Worm (Caenorhabditis elegans): ENCODE data around the gene srd-26.

The srd-26 gene

ce11 chrV:14160698-14161097 lies 2.1 kb downstream of the srd-26 start, which contains the start of gene cest-1.2:
TSS of gene cest-1.2 (minus strand) at chrV:14160862.
- TF ChIP-seq hrde-1 (tag; optimal IDR thresholded peaks at IDR 0.05; ENCODE audit: borderline replicate concordance) (no peak), ztf-22 (GFP tag; optimal IDR thresholded peaks at IDR 0.05) (no peak), nhr-80 (tag; optimal IDR thresholded peaks at IDR 0.05) (peak; percentile 38)

ce11 chrV:14156468-14156867 lies 6.3 kb downstream of the srd-26 start, which contains the start of gene AH10.2:
TSS of gene AH10.2 (plus strand) at chrV:14156768.
- TF ChIP-seq lsy-27 (tag; optimal IDR thresholded peaks at IDR 0.05; ENCODE audit: borderline replicate concordance, insufficient read depth) (no peak), ztf-3 (GFP tag; optimal IDR thresholded peaks at IDR 0.05) (no peak), ceh-79 (tag; optimal IDR thresholded peaks at IDR 0.05) (no peak), hmg-20 (GFP tag; IDR thresholded peaks at IDR 0.05) (no peak), nhr-80 (tag; optimal IDR thresholded peaks at IDR 0.05) (no peak), cebp-1 (GFP tag; IDR thresholded peaks at IDR 0.05) (no peak), cebp-1 (tag; optimal IDR thresholded peaks at IDR 0.05) (no peak)

ce11 chrV:14155150-14155549 lies 7.7 kb downstream of the srd-26 start:
- TF ChIP-seq hsf-1 (GFP tag; IDR thresholded peaks at IDR 0.05), result peak; percentile 94

ce11 chrV:14153615-14154014 lies 9.2 kb downstream of the srd-26 start:
- TF ChIP-seq B0035.1 (tag; optimal IDR thresholded peaks at IDR 0.05) (no peak), die-1 (tag; optimal IDR thresholded peaks at IDR 0.05) (no peak), ccch-3 (GFP tag; optimal IDR thresholded peaks at IDR 0.05) (no peak), rec-8 (tag; optimal IDR thresholded peaks at IDR 0.05) (no peak), akir-1 (GFP tag; optimal IDR thresholded peaks at IDR 0.05) (no peak), pha-4 (tag; optimal IDR thresholded peaks at IDR 0.05) (no peak), Y53G8AR.9 (GFP tag; conservative IDR thresholded peaks at IDR 0.05) (no peak), F33H1.4 (GFP tag; IDR thresholded peaks at IDR 0.05) (no peak), ztf-28 (GFP tag; IDR thresholded peaks at IDR 0.05) (no peak), T26A5.8 (tag; optimal IDR thresholded peaks at IDR 0.05) (no peak), him-1 (tag; optimal IDR thresholded peaks at IDR 0.05) (no peak), gei-17 (GFP tag; optimal IDR thresholded peaks at IDR 0.05) (no peak), let-607 (tag; optimal IDR thresholded peaks at IDR 0.05) (no peak), aptf-3 (GFP tag; IDR thresholded peaks at IDR 0.05) (no peak), ets-4 (GFP tag; optimal IDR thresholded peaks at IDR 0.05) (no peak), ceh-91 (GFP tag; IDR thresholded peaks at IDR 0.05) (no peak), D2030.7 (GFP tag; IDR thresholded peaks at IDR 0.05) (no peak), C06A6.2 (GFP tag; conservative IDR thresholded peaks at IDR 0.05) (no peak), F10E7.11 (tag; optimal IDR thresholded peaks at IDR 0.05) (no peak), nhr-27 (tag; optimal IDR thresholded peaks at IDR 0.05) (no peak)

- TF ChIP-seq T07F8.4 (tag; optimal IDR thresholded peaks at IDR 0.05) (no peak), F22D6.2 (tag; optimal IDR thresholded peaks at IDR 0.05) (no peak), K12H6.12 (tag; optimal IDR thresholded peaks at IDR 0.05) (no peak), die-1 (tag; optimal IDR thresholded peaks at IDR 0.05) (no peak), zim-3 (tag; optimal IDR thresholded peaks at IDR 0.05) (no peak), aptf-2 (GFP tag; conservative IDR thresholded peaks at IDR 0.05) (no peak), snpc-3.4 (tag; optimal IDR thresholded peaks at IDR 0.05) (no peak), C17E4.6 (GFP tag; IDR thresholded peaks at IDR 0.05) (no peak), gei-17 (GFP tag; optimal IDR thresholded peaks at IDR 0.05) (no peak), unc-62 (GFP tag; optimal IDR thresholded peaks at IDR 0.05) (no peak), F10E7.11 (tag; optimal IDR thresholded peaks at IDR 0.05) (no peak), D2030.7 (GFP tag; IDR thresholded peaks at IDR 0.05) (no peak), hrde-1 (tag; optimal IDR thresholded peaks at IDR 0.05; ENCODE audit: borderline replicate concordance) (no peak), lin-54 (GFP tag; optimal IDR thresholded peaks at IDR 0.05) (no peak)
Observed at ce11 chrV:14150966-14151365, 11.8 kb downstream of the srd-26 start.

Measured in whole organism, young adult.